Worm (Caenorhabditis elegans): ENCODE measurements around the gene pqn-41.

The pqn-41 gene

DNA sequence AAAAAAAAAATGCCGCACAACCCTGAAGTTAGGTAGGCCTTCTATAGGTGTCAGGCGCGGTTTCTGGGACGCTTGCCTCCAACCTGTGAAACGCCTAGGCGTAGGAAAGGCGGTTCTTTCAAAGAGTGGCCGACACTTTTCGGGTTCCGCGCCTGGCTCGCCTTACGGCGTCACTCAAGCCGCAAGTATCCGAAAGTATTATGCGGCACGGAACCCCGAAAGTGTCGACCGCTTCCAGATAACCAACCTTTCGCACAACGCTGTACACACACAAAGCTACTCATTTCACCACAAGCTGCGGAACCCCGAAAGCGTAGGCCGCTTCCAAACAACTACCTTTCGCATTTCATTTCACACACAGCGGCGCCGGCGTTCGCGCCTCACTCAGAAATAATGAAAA, 57.4 kb downstream of the pqn-41 start:
- no peak for TF ChIP-seq him-1 (tag; optimal IDR thresholded peaks at IDR 0.05)
- no peak for TF ChIP-seq dao-5 (tag; optimal IDR thresholded peaks at IDR 0.05)
- no peak for TF ChIP-seq W03F9.2 (tag; optimal IDR thresholded peaks at IDR 0.05)

DNA sequence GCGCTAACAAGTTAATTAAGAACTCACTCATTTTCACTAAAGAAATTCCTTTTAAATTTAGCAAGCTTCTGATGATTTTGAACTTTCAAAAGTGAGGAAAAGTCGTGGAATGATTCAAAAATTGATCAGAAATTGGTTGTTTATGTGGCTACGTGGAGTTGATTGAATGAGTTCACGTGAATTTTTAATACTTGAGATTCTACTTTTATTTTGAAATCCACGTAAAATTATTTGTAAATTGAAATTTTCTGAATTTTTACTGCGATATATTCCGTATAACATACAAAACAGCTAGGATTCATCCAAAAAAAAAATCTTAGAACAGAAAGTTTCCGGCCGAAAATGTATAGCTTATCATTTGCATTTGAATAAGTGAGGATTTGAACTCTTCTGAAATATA, 64.0 kb downstream of the pqn-41 start, which contains the start of gene moa-1:
Gene moa-1, minus strand, starts transcription at position 101 of the 400 bp plus-strand sequence.
- no peak for TF ChIP-seq dao-5 (tag; optimal IDR thresholded peaks at IDR 0.05)
- no peak for TF ChIP-seq W03F9.2 (tag; optimal IDR thresholded peaks at IDR 0.05)
- no peak for TF ChIP-seq him-1 (tag; optimal IDR thresholded peaks at IDR 0.05)

ce11 chrIII:1970433-1970832, 64.7 kb downstream of the pqn-41 start, which contains the start of gene R155.5:
R155.5 (minus strand) TSS chrIII:1970533.
- TF ChIP-seq W03F9.2 (tag; optimal IDR thresholded peaks at IDR 0.05) = no peak
- no peak for TF ChIP-seq him-1 (tag; optimal IDR thresholded peaks at IDR 0.05)
- no peak for TF ChIP-seq dao-5 (tag; optimal IDR thresholded peaks at IDR 0.05)

- TF ChIP-seq him-1 (tag; optimal IDR thresholded peaks at IDR 0.05) = no peak
- TF ChIP-seq W03F9.2 (tag; optimal IDR thresholded peaks at IDR 0.05) = no peak
- no peak for TF ChIP-seq dao-5 (tag; optimal IDR thresholded peaks at IDR 0.05)
Measured at ce11 chrIII:1975992-1976391, 70.2 kb downstream of the pqn-41 start.

ce11 chrIII:1976642-1977041, 70.9 kb downstream of the pqn-41 start, which contains the start of gene R155.3:
R155.3 (minus strand) TSS chrIII:1976742.
- TF ChIP-seq W03F9.2 (tag; optimal IDR thresholded peaks at IDR 0.05) (no peak), him-1 (tag; optimal IDR thresholded peaks at IDR 0.05) (no peak), dao-5 (tag; optimal IDR thresholded peaks at IDR 0.05) (no peak)

DNA sequence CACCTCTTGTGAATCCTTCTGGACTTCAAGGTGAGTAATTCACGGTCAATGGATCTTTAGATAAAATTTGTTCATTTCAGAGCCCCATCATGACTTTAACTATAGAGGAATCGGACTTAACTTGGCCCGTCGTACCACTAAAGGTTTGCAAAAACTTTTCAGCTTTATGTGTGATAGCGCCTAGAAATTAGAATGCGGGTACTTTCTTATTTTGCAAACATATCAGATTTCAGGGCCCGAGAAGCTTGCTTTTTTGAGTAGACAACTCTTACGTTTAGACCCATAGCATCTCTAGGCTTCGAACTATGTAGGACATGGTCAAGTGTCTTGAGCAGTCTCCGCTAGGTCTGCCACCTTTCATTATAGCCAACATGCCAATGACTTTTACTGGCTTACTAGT, 71.7 kb downstream of the pqn-41 start:
- TF ChIP-seq W03F9.2 (tag; optimal IDR thresholded peaks at IDR 0.05) = no peak

ce11 chrIII:1981467-1981866, 75.7 kb downstream of the pqn-41 start:
- no peak for TF ChIP-seq dao-5 (tag; optimal IDR thresholded peaks at IDR 0.05)
- no peak for TF ChIP-seq him-1 (tag; optimal IDR thresholded peaks at IDR 0.05)
- no peak for TF ChIP-seq W03F9.2 (tag; optimal IDR thresholded peaks at IDR 0.05)

- no peak for TF ChIP-seq W03F9.2 (tag; optimal IDR thresholded peaks at IDR 0.05)
- no peak for TF ChIP-seq him-1 (tag; optimal IDR thresholded peaks at IDR 0.05)
- TF ChIP-seq dao-5 (tag; optimal IDR thresholded peaks at IDR 0.05) = no peak
Measured at ce11 chrIII:1982597-1983244, 77.0 kb downstream of the pqn-41 start, which contains the start of gene srd-66. srd-66 (minus strand) TSS chrIII:1982647.

DNA sequence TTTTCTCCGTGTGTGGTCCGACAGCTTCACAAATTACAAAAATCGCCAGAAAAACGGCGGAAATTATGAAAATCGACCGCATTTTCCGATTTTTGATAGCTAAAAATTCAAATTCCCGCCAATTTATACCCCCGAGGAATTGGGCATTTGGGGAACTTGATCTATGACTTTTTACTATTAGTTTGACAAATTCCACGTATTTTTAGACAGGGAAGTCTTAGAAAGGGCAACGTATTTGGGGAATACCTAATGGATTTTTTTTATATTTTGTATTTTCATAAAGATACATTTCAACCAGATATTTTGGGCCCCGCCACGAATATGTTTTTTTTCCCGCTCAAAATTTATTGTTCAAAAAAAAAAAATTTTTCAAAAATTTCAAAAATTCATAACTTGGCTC, 79.1 kb downstream of the pqn-41 start, which contains the start of gene Y39A3B.7:
Gene Y39A3B.7, minus strand, starts transcription at position 101 of the 400 bp plus-strand sequence.
- TF ChIP-seq W03F9.2 (tag; optimal IDR thresholded peaks at IDR 0.05) = no peak
- TF ChIP-seq dao-5 (tag; optimal IDR thresholded peaks at IDR 0.05) = no peak
- TF ChIP-seq him-1 (tag; optimal IDR thresholded peaks at IDR 0.05) = no peak

ce11 chrIII:1987693-1988092, 81.9 kb downstream of the pqn-41 start, which contains the start of gene Y39A3B.8:
Y39A3B.8 (plus strand) TSS chrIII:1987993.
- TF ChIP-seq him-1 (tag; optimal IDR thresholded peaks at IDR 0.05) (no peak), W03F9.2 (tag; optimal IDR thresholded peaks at IDR 0.05) (no peak), dao-5 (tag; optimal IDR thresholded peaks at IDR 0.05) (no peak)
